Worm (Caenorhabditis elegans): ENCODE results near the gene glb-33.

glb-33 gene

DNA sequence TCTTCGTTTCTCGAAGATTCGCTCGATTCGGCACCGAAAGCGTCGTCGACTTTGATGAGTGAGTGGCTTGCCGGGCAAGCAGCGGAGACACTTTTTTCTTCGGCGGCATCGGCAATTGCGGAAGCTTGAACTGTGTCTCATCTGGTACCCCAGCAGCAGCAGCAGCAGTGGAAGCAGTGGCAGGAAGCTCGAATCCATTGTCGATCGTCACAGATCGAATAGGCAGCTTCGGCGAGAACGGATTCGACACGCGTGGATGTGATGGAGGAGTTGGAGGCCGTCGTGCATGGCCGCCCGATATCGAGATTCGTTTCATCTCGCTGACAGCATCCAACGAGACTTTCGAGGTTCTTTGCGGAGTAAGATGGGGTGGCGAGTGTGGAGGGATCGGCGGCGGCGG, 23.1 kb downstream of the glb-33 start:
- no peak for TF ChIP-seq unc-3 (GFP tag; conservative IDR thresholded peaks at IDR 0.05)
- no peak for TF ChIP-seq unc-3 (tag; optimal IDR thresholded peaks at IDR 0.05)
- no peak for TF ChIP-seq sox-2 (GFP tag; IDR thresholded peaks at IDR 0.05)
- TF ChIP-seq pha-2 (tag; optimal IDR thresholded peaks at IDR 0.05), result no peak
- TF ChIP-seq pros-1 (tag; optimal IDR thresholded peaks at IDR 0.05), result no peak

DNA sequence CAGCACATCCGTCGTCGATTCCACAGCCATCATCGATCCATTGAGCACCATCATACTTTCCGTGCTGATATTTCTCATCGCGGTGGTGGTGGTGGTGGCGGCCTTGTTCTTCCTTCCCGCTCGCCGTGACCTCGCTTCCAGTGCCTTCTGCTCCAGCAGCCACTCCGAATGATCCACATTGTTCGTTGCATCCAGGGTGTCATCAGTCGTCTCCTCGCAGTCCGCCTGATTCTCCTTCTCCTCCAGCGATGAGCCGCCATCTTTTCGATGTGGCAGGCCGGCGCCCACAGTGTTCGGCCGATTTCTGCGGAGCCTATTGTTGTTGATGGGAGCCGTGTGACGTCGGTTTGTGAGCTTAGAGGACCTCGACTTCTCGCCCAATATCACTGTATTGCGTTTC, 26.1 kb downstream of the glb-33 start:
- TF ChIP-seq T23F11.4 (GFP tag; optimal IDR thresholded peaks at IDR 0.05), result no peak
- TF ChIP-seq pros-1 (tag; optimal IDR thresholded peaks at IDR 0.05), result no peak
- no peak for TF ChIP-seq Y22D7AL.16 (tag; optimal IDR thresholded peaks at IDR 0.05)
- TF ChIP-seq hlh-8 (tag; optimal IDR thresholded peaks at IDR 0.05), result no peak
- no peak for TF ChIP-seq elt-4 (tag; optimal IDR thresholded peaks at IDR 0.05)
- no peak for TF ChIP-seq nhr-232 (tag; optimal IDR thresholded peaks at IDR 0.05)
- no peak for TF ChIP-seq ztf-16 (tag; optimal IDR thresholded peaks at IDR 0.05)
- no peak for TF ChIP-seq K02D7.2 (tag; optimal IDR thresholded peaks at IDR 0.05)

DNA sequence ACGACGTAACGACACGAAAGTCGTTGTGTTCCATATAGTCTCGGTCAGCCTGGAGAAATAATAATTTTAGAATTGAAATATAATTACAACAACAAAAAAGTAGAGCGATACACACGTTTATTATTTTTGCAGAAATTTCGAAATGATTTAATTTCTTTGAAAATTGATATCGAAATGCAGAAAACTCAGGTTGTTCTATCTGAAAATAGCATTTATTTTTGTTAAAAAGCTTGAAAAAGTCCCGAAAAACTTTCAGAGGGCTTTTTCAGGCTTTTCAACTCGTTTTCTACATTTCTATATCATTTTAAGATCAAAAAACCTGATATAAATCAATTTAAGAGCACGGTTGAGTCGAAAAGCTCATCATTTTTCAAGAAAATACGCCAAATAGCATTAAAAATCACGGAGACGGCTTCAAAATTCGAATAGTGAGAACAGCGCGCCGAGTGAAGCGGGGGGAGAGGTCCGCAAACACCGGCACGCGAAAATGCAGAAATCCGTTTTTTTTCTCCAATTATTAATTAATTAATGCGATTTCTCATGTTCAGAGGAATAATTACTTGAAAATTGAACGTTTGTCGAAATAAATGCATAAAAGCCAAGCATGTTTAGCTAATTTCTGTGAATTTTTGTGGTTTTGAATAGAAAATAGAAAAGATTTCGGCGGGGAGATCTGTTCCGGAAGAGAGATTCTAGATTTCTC, 31.4 kb downstream of the glb-33 start, which contains the start of gene rga-4:
Gene rga-4, minus strand, starts transcription at position 51 of the 703 bp plus-strand sequence.
- TF ChIP-seq pag-3 (tag; optimal IDR thresholded peaks at IDR 0.05; ENCODE audit: borderline replicate concordance) (no peak), ets-4 (tag; optimal IDR thresholded peaks at IDR 0.05) (no peak), nfya-1 (tag; optimal IDR thresholded peaks at IDR 0.05) (peak; percentile 22), ceh-48 (tag; optimal IDR thresholded peaks at IDR 0.05) (no peak), ceh-14 (tag; optimal IDR thresholded peaks at IDR 0.05) (peak; percentile 72), unc-42 (tag; optimal IDR thresholded peaks at IDR 0.05) (peak; percentile 76), ttx-3 (tag; optimal IDR thresholded peaks at IDR 0.05) (peak; percentile 44)

DNA sequence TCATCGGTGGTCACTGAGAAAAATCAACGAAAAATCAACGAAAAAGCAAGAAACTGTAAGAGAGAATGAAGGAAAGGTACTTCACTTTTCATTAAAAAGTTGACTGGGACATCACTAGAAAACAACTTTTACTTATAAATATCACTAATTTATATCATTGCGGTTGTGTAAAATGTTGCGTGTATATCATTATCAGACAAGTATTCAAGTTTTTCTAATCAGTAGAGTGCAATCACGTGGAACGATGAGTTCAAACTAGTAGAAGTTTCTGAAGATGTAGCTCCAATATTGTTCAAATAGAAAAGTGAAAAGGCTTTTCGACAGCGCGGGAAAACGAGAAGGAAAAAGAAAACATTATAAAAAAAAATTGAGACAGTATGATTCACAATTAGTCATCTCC, 36.3 kb downstream of the glb-33 start:
- TF ChIP-seq dve-1 (tag; optimal IDR thresholded peaks at IDR 0.05), result no peak
- no peak for TF ChIP-seq zip-5 (tag; optimal IDR thresholded peaks at IDR 0.05)
- TF ChIP-seq elt-2 (tag; optimal IDR thresholded peaks at IDR 0.05), result peak; percentile 33

DNA sequence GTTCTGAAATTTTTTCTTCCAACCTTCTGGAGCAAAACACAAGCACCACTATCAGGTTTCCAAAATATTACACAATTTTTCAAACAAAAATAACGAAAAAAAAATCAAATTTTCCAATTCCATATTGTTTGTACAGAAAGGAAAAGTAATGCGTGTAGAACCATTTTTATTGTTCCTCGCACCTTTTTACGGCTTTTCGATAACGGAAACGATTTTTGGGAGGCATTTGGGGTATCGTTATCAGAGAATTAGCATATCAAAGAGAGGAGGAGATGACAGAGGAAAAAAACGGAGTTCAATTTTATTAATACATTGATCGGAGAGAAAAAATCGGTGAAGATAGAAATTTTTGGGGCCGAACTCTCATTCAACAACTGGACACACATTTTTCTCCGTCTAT, 37.9 kb downstream of the glb-33 start:
- TF ChIP-seq ref-2 (tag; optimal IDR thresholded peaks at IDR 0.05) (no peak), ceh-9 (tag; optimal IDR thresholded peaks at IDR 0.05) (no peak), tbx-7 (tag; optimal IDR thresholded peaks at IDR 0.05) (no peak), unc-42 (tag; optimal IDR thresholded peaks at IDR 0.05) (no peak), unc-55 (GFP tag; optimal IDR thresholded peaks at IDR 0.05) (no peak)

DNA sequence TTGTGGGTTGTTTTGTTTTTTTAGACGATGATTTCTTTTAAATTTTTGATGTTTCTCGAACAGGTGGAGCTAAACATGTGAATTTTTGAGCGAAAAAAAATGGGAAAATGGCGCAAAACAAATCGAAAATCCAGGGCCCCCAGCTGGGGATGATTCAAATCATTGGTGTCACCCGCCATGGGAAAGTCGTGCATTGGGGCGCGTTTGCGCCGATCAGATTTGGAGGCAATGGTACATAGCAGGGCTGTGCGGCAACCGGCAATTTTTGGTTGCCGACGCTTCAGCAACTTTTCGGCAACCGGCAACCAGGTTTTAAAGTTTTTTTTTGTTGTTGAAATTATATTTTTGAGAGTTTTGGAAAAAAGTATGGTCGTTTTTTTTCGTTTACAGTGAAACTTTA, 38.5 kb downstream of the glb-33 start:
- no peak for TF ChIP-seq ahr-1 (tag; optimal IDR thresholded peaks at IDR 0.05)
- no peak for TF ChIP-seq ceh-6 (GFP tag; optimal IDR thresholded peaks at IDR 0.05)
- no peak for TF ChIP-seq C08G9.2 (tag; optimal IDR thresholded peaks at IDR 0.05)
- TF ChIP-seq Y22D7AL.16 (tag; optimal IDR thresholded peaks at IDR 0.05), result no peak
- no peak for TF ChIP-seq pat-9 (tag; optimal IDR thresholded peaks at IDR 0.05)
- no peak for TF ChIP-seq ztf-16 (tag; optimal IDR thresholded peaks at IDR 0.05)
- no peak for TF ChIP-seq pros-1 (tag; optimal IDR thresholded peaks at IDR 0.05)
- no peak for TF ChIP-seq sdc-2 (tag; optimal IDR thresholded peaks at IDR 0.05)
- no peak for TF ChIP-seq ceh-24 (tag; optimal IDR thresholded peaks at IDR 0.05)
- TF ChIP-seq mec-3 (tag; optimal IDR thresholded peaks at IDR 0.05; ENCODE audit: borderline replicate concordance), result no peak
- TF ChIP-seq sox-2 (GFP tag; IDR thresholded peaks at IDR 0.05), result no peak
- TF ChIP-seq hlh-13 (GFP tag; optimal IDR thresholded peaks at IDR 0.05), result no peak
